Worm (Caenorhabditis elegans): Measurements from ENCODE around the gene ZK892.3.

DNA sequence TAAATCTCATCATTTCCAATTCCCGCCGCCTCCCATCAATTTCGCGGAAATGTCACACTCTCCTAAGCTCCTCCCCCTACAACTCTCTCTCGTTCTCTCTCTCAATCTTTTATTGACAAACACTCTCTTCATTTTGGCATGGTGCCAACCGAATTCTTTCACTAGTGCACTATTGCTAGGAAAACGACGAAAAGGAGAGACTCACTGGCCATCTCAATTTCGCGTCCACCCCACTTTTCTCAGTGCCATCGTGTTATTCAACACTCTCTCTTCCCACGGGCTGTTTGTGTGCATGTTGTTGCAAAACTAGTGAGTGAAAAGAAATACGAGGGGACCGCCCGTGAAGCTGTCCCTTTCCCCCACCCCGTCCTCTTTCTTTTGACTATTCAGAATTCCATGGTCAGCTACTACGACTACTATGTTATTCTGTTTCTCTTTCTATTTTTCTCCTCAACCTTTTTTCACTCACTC is 16.7 kb upstream of the ZK892.3 start:
- TF ChIP-seq tab-1 (GFP tag; IDR thresholded peaks at IDR 0.05) (no peak), flt-1 (GFP tag; IDR thresholded peaks at IDR 0.05) (no peak), cog-1 (tag; optimal IDR thresholded peaks at IDR 0.05) (no peak), ztf-29 (GFP tag; IDR thresholded peaks at IDR 0.05) (no peak)

Measured in whole organism, midembryonic.